Fruit fly (Drosophila melanogaster) Kc167 (cell line): ENCODE measurements around the gene Paip2.

Source experiments
- Myc ChIP-seq: fragments of >200 bp; optimal IDR thresholded peaks from 2 replicates; lab custom pipeline; 2017; ENCODE audit warnings: missing external identifiers
- Sin3A ChIP-seq: fragments of >200 bp; optimal IDR thresholded peaks from 2 replicates; lab custom pipeline; 2018; ENCODE audit warnings: missing external identifiers
- h ChIP-seq: fragments of >200 bp; optimal IDR thresholded peaks from 3 replicates; lab custom pipeline; 2018; ENCODE audit warnings: missing external identifiers
- insv ChIP-seq: fragments of >200 bp; optimal IDR thresholded peaks from 3 replicates; lab custom pipeline; 2018; ENCODE audit warnings: missing external identifiers
- psq ChIP-seq: fragments of >200 bp; optimal IDR thresholded peaks from 2 replicates; lab custom pipeline; 2017; ENCODE audit warnings: missing external identifiers
- ttk ChIP-seq: sonication (Bioruptor generic); optimal IDR thresholded peaks from 2 replicates; lab custom pipeline; 2017; ENCODE audit warnings: missing external identifiers

Gene Paip2

DNA sequence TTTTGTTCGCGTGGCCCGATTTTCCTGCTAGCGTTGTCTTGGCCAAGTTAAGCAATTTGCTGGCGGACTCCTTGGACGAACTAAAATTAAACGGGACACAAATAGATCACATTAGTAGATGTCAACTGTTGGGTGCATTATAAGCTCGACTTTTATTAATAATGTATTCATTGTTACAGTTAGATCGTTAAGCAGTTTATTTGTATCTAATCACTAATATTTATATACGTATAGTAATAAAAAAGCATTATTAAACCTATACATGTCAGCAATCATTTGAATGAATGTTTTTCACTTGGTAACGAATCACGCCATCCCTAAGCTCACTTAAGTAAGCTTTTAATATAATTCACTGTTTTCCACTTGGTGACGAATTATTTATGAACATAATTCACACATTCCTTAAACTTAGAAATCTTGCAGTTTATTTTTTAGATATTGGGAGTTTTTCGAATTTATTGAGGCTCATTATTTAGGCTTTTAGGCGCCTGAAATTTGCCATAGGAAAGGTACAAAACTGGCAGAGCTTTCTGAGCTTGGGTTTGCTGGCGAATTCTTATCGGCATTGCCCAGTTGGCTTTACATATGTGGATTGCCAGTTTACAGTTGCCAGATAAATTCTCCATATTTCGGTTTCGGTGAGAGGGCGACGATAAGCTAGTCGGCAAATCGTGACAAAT is 3.1 kb upstream of the Paip2 start, which contains the start of the genes CG7381 and CG7091:
Gene CG7381 (minus strand): TSS at position 101 of the 680 bp plus-strand sequence.
Gene CG7091 (plus strand): TSS at position 630 of the 680 bp plus-strand sequence.
- no peak for TF ChIP-seq Sin3A (lab: Kevin White, UChicago)
- TF ChIP-seq Myc (lab: Kevin White, UChicago) = no peak
- no peak for TF ChIP-seq h (lab: Kevin White, UChicago)
- TF ChIP-seq insv = no peak
- TF ChIP-seq psq (lab: Kevin White, UChicago) = no peak
- no peak for TF ChIP-seq ttk (lab: Kevin White, UChicago)

DNA sequence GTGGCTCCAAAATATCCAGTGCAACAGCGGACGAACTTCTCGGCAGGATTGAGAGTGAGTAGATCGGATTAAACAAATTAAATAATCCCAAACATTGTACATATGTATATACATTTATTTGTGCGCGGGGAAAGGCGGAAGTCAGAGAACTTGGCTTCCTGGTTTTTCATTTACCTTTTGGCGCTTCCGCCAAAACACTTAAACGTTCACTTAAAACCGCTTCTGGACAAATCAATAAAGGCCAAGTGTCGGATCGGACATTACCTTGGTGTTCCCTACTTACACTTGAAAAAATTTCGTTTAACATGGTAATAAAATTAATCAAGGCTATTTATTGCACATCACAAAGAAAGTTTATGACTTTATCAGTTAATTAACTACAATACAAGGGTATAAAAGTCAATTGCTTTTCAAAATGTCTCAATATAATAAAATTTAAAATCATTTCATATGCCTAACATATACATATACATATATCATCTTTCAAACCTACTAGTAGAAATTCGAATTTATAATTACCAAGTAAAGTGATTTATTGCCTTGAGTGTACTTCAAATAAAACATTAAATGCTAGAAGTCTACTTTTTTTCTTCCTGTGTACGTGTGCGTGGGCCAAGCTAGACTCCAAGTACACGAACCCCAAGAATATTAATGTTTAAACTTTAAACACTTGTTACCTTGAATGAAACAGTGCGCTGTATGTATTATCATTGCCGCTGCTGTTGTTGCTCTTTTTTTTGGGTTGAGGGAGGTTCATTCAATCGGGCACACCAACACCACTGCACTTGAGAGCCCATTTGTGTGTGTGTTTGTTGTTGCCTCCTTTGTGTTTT is 958 bp downstream of the Paip2 start:
- TF ChIP-seq Sin3A (lab: Kevin White, UChicago) (no peak), insv (no peak), Myc (lab: Kevin White, UChicago) (no peak), h (lab: Kevin White, UChicago) (no peak), ttk (lab: Kevin White, UChicago) (no peak), psq (lab: Kevin White, UChicago) (no peak)

DNA sequence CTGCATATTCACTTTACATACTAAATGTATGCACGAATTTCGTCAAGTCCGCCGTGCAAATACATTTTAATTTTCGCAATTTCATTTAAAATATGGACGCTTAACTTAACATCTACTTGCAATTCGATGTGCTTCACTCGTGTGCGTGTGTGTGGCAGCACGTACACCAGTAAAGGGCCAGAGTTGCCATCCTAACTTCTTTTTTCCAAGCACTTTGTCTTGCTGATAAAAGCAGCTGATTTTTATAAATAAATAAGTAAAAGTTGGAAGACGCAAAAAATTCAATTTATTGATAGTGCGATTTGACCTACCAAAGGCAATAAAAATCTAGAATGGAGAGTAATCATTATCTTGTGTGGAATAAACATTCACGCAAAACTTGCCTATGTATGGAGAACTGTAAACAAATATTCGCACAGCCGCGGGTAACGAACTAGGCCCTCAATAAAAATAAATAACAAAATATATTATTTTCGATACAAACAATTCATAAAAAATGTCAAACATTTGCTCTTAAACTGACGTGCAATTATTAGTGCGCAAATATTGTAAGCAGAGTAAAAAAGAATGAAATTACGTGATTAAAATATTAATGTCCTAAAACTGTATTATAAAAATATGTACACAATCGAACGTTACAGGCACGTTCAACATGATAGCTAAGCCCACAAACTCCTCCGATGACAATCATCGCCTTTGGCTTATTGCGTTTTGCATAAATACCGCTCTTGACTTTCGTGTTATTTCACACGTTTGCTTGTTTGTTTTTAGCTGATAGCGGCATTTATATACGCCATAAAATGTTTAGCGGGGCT is 1.8 kb downstream of the Paip2 start:
- TF ChIP-seq Myc (lab: Kevin White, UChicago) (no peak), psq (lab: Kevin White, UChicago) (no peak), insv (no peak), h (lab: Kevin White, UChicago) (no peak), ttk (lab: Kevin White, UChicago) (no peak), Sin3A (lab: Kevin White, UChicago) (no peak)

DNA sequence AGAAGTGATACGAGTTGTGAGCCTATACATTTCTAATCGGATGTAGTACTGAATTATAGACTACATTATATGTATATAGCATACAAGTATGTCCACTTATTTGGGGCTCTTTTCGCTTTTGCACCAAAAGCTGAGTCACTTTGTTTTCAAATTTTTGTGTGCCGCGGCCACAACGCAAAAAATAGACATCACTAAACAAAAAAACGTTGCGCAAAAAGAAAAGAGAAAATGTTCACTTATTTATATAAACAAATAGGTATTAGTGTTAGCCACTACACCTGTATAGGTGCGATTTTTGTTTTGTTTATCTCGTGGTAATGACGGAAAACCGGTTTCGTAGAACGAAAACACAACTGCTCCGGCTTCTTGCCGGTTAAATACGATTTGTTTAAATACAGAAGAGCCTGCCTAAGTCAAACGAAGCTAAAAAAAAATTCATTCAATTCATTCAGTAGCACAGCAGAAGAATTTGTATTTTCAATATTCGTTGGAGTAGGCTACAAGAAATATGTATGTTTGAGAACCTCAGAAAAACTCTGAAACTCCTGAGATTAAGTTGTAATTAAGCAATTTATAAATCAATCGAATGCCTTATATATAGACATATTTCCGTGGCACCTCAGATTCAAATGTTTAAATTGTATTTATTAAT is 2.5 kb downstream of the Paip2 start:
- no peak for TF ChIP-seq psq (lab: Kevin White, UChicago)
- no peak for TF ChIP-seq Myc (lab: Kevin White, UChicago)
- TF ChIP-seq insv = no peak

DNA sequence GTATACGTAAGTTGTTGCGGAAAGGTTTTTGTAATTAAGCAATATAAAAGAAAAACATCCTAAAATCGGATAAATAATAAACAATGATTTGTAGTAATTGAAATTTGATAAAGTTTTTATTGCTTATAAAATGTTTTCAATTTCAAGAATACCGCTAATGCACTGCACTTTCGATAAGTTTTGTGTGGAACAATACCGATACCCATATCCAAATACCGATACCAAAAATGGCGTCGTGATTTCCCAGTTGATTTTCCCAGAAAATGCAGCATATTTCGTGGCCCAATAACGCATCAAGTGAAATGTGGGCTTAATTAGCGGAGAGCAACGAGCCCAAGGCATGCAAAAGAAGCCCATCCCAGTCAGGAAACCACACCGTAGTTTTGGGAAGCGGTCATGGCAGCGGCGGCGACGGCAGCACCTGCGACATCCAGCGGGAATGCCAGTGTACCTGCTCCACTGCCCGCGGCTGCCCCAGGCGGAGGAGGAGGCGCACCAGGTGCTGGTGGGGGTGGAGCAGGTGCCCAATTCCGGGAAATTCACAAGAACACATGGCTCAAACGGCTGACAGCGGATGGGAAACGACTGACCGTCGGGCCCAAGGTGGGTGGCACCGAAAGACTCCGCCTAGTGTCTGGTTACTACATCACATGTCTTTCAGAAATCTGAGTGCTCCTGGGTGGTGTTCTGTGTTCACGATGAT is 5.4 kb downstream of the Paip2 start, which contains the start of gene CG31342:
Gene CG31342 (plus strand): TSS at position 214 of the 703 bp plus-strand sequence.
- no peak for TF ChIP-seq psq (lab: Kevin White, UChicago)
- no peak for TF ChIP-seq h (lab: Kevin White, UChicago)
- no peak for TF ChIP-seq Myc (lab: Kevin White, UChicago)
- TF ChIP-seq insv = no peak
- TF ChIP-seq ttk (lab: Kevin White, UChicago) = no peak
- TF ChIP-seq Sin3A (lab: Kevin White, UChicago) = no peak

DNA sequence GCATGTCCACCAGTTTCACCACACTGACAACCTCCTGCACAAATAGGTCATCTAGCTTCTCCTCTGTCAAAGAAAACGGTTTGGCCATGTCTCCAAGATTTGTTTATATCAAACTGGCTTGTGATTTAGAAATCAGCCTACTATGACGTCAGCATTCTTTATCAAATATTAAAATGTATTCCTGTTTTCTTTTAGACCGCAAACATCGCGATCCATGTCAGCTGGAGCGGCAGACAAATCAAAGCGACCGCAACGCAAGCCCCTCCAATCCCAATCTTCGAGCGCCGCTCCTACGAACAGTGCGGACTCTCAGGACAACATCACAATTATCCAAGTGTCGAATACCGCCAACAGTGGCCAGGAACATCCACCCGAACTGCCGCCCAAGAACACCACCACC is 7.8 kb downstream of the Paip2 start, which contains the start of gene CG14383:
Gene CG14383 (minus strand): TSS at position 101 of the 400 bp plus-strand sequence.
- TF ChIP-seq Sin3A (lab: Kevin White, UChicago) (no peak), psq (lab: Kevin White, UChicago) (no peak), h (lab: Kevin White, UChicago) (no peak), ttk (lab: Kevin White, UChicago) (no peak)

DNA sequence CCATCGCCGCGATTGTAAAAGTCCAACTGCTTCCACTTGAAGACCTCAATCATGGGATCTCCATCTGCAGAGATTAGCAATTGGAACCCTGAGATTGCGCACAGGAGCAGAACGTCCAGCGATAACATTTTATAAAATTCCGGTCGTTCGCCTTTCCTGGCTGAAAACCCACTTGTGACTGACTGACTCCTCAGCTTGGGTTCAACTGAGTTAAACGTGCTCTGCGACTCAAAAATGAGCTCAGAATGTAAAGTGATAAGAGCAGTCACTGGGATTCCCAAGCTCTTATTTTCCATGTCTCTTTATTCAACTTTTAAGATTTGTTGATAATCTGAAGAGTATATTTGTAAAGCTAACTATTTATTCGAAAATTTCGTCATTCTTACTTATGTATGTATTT is 12.4 kb downstream of the Paip2 start, which contains the start of gene yellow-f:
Gene yellow-f (minus strand): TSS at position 184 of the 400 bp plus-strand sequence.
- TF ChIP-seq psq (lab: Kevin White, UChicago) (no peak), ttk (lab: Kevin White, UChicago) (no peak), Myc (lab: Kevin White, UChicago) (no peak), Sin3A (lab: Kevin White, UChicago) (no peak), h (lab: Kevin White, UChicago) (no peak), insv (no peak)

DNA sequence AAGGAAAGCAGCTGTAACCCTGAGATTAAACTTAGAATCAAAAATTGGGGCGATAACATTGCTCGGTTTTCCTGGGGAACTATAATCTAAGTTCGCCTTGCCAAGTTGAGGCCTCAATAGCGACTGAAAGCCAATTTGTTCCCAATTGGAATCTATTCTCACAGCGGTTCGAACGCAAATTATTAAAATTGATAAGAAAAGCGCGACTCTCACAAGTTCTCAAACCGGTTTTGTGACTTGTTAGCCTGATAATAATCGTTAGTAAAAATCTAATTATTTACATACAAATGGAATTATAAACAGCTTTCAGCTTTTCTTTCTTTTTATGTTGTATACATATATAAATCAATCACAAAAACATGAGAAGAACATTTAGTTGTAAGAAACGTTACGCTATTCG is 14.5 kb downstream of the Paip2 start, which contains the start of gene yellow-f2:
Gene yellow-f2 (minus strand): TSS at position 101 of the 400 bp plus-strand sequence.
- TF ChIP-seq h (lab: Kevin White, UChicago) = no peak
- no peak for TF ChIP-seq insv
- TF ChIP-seq psq (lab: Kevin White, UChicago) = no peak
- TF ChIP-seq ttk (lab: Kevin White, UChicago) = no peak
- TF ChIP-seq Sin3A (lab: Kevin White, UChicago) = no peak
- no peak for TF ChIP-seq Myc (lab: Kevin White, UChicago)

DNA sequence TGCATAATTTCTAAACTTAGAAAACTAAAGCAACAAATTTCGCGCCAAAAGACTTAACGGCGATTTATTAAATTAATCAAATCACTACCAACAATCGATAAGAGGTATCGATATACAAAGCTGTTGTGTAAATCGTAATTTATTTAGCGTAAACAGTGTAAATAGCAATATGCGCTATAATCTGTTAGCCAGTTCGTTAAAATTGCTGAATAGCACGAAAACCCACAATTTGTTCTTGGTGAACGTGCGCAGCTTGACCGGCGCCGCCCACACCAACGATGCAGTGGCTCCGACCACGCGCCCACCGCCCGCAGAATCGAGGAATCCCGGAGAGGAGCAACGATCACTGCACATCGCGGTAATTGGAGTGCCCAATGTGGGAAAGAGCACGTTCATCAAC is 14.9 kb downstream of the Paip2 start, which contains the start of gene CG7488:
Gene CG7488 (plus strand): TSS at position 99 of the 400 bp plus-strand sequence.
- TF ChIP-seq Myc (lab: Kevin White, UChicago) (no peak), psq (lab: Kevin White, UChicago) (no peak), insv (no peak), Sin3A (lab: Kevin White, UChicago) (no peak), h (lab: Kevin White, UChicago) (no peak), ttk (lab: Kevin White, UChicago) (no peak)
